Worm (Caenorhabditis elegans): ENCODE data around the gene cyp-35A1.

cyp-35A1 gene

ce11 chrV:7400095-7400494, 38.5 kb upstream of the cyp-35A1 start, which contains the start of gene cnc-9:
TSS of gene cnc-9 (minus strand) at chrV:7400195.
- TF ChIP-seq nhr-28 (tag; optimal IDR thresholded peaks at IDR 0.05), result no peak
- no peak for TF ChIP-seq sup-37 (GFP tag; optimal IDR thresholded peaks at IDR 0.05)
- no peak for TF ChIP-seq nhr-85 (tag)
- no peak for TF ChIP-seq efl-1 (optimal IDR thresholded peaks at IDR 0.05)
- peak in 1 of 2 experiments; percentile 4 for TF ChIP-seq efl-1 (GFP tag; optimal IDR thresholded peaks at IDR 0.05 in 1 of 2)

DNA sequence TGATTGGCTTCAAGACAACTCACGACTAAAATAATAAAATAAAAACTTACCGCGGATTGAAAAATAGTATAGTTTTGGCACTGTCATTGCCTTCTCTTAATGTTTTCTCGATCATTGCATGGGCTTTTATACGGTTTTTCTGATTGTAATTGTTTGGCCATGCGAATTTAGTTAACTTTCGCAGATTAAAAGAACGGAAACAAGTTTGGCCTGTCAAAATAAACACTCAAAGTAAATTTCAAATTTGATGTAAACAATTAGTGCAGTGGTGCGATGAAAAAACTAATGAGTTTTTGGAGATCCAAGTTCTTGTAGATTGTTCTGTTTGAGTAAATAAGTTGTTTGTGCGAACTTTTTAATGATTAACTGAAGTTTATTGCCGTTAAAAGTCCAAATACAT, 37.6 kb upstream of the cyp-35A1 start, which contains the start of gene gst-41:
Gene gst-41 (minus strand): TSS at position 101 of the 400 bp plus-strand sequence.
- TF ChIP-seq grh-1 (GFP tag; IDR thresholded peaks at IDR 0.05), result no peak
- no peak for TF ChIP-seq nhr-12 (tag; optimal IDR thresholded peaks at IDR 0.05)
- no peak for TF ChIP-seq mab-9 (GFP tag; IDR thresholded peaks at IDR 0.05)
- TF ChIP-seq dpl-1 (GFP tag; optimal IDR thresholded peaks at IDR 0.05), result no peak
- TF ChIP-seq ces-1 (GFP tag; optimal IDR thresholded peaks at IDR 0.05), result no peak
- no peak for TF ChIP-seq zag-1 (tag; optimal IDR thresholded peaks at IDR 0.05)
- TF ChIP-seq C04F5.9 (tag; optimal IDR thresholded peaks at IDR 0.05), result no peak
- no peak for TF ChIP-seq F16B12.6 (tag; optimal IDR thresholded peaks at IDR 0.05)
- TF ChIP-seq swsn-7 (tag; optimal IDR thresholded peaks at IDR 0.05), result no peak
- TF ChIP-seq fkh-10 (GFP tag; optimal IDR thresholded peaks at IDR 0.05), result no peak
- no peak for TF ChIP-seq dsc-1 (tag; optimal IDR thresholded peaks at IDR 0.05)
- no peak for TF ChIP-seq unc-62 (GFP tag; optimal IDR thresholded peaks at IDR 0.05)
- no peak for TF ChIP-seq snpc-4 (tag; optimal IDR thresholded peaks at IDR 0.05)
- no peak for TF ChIP-seq irx-1 (tag; optimal IDR thresholded peaks at IDR 0.05)

DNA sequence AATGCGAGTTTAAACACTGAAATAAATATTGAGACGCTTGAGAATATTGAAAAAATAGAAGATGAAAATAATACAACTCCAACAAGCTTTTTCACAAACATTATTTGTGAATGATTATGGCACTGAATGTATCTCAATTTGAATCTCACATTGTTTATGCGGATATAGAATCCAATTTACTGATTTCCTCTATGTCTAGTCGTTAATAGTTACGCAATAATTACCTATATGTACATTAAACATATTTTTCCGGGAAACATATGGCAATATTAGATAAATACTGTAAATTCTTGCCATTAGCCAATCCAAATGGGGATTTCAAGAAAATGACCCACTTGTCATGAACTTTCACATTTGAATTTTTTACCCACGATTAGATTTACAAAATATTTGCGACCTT, 33.8 kb upstream of the cyp-35A1 start, which contains the start of gene srx-9:
Gene srx-9 (minus strand): TSS at position 101 of the 400 bp plus-strand sequence.
- TF ChIP-seq mab-9 (GFP tag; IDR thresholded peaks at IDR 0.05) (no peak), pqm-1 (tag; optimal IDR thresholded peaks at IDR 0.05) (no peak), ceh-82 (tag; optimal IDR thresholded peaks at IDR 0.05) (no peak), unc-130 (tag; optimal IDR thresholded peaks at IDR 0.05) (no peak), lin-39 (tag; optimal IDR thresholded peaks at IDR 0.05) (no peak), nhr-28 (tag; optimal IDR thresholded peaks at IDR 0.05) (no peak), efl-1 (optimal IDR thresholded peaks at IDR 0.05) (no peak), efl-1 (GFP tag; optimal IDR thresholded peaks at IDR 0.05 in 1 of 2) (no peak), fkh-8 (tag; optimal IDR thresholded peaks at IDR 0.05) (no peak), ets-5 (GFP tag; IDR thresholded peaks at IDR 0.05) (no peak), ceh-8 (GFP tag; optimal IDR thresholded peaks at IDR 0.05) (no peak), elt-3 (tag; optimal IDR thresholded peaks at IDR 0.05) (no peak), lin-13 (GFP tag; optimal IDR thresholded peaks at IDR 0.05) (no peak)

ce11 chrV:7391933-7392332, 30.4 kb upstream of the cyp-35A1 start, which contains the start of gene fbxa-105:
TSS of gene fbxa-105 (minus strand) at chrV:7392029.
- TF ChIP-seq elt-2 (tag; optimal IDR thresholded peaks at IDR 0.05) (peak; percentile 3), efl-1 (optimal IDR thresholded peaks at IDR 0.05) (no peak), efl-1 (GFP tag; optimal IDR thresholded peaks at IDR 0.05 in 1 of 2) (peak in 1 of 2 experiments; percentile 19), unc-86 (tag; optimal IDR thresholded peaks at IDR 0.05) (no peak)

- no peak for TF ChIP-seq sup-37 (GFP tag; optimal IDR thresholded peaks at IDR 0.05)
- no peak for TF ChIP-seq mab-9 (GFP tag; IDR thresholded peaks at IDR 0.05)
- no peak for TF ChIP-seq fkh-10 (GFP tag; optimal IDR thresholded peaks at IDR 0.05)
- TF ChIP-seq unc-86 (tag; optimal IDR thresholded peaks at IDR 0.05), result no peak
- TF ChIP-seq tlp-1 (tag; optimal IDR thresholded peaks at IDR 0.05), result no peak
- no peak for TF ChIP-seq mdl-1 (tag; optimal IDR thresholded peaks at IDR 0.05)
Measured at ce11 chrV:7389771-7390170, 28.2 kb upstream of the cyp-35A1 start, which contains the start of gene C02H6.1. TSS of gene C02H6.1 (minus strand) at chrV:7389871.

ce11 chrV:7387755-7388154, 26.2 kb upstream of the cyp-35A1 start, which contains the start of gene C02H6.3:
TSS of gene C02H6.3 (minus strand) at chrV:7387855.
- no peak for TF ChIP-seq unc-62 (GFP tag; optimal IDR thresholded peaks at IDR 0.05)
- no peak for TF ChIP-seq unc-98 (GFP tag; IDR thresholded peaks at IDR 0.05)
- TF ChIP-seq lin-35 (GFP tag; optimal IDR thresholded peaks at IDR 0.05), result no peak
- TF ChIP-seq fos-1 (tag; optimal IDR thresholded peaks at IDR 0.05), result no peak
- TF ChIP-seq unc-30 (tag; optimal IDR thresholded peaks at IDR 0.05), result no peak
- no peak for TF ChIP-seq ceh-63 (GFP tag; optimal IDR thresholded peaks at IDR 0.05)
- TF ChIP-seq ces-1 (GFP tag; optimal IDR thresholded peaks at IDR 0.05), result no peak
- no peak for TF ChIP-seq xbp-1 (tag; optimal IDR thresholded peaks at IDR 0.05)
- no peak for TF ChIP-seq ceh-90 (tag; optimal IDR thresholded peaks at IDR 0.05)
- TF ChIP-seq Y116A8C.19 (tag; optimal IDR thresholded peaks at IDR 0.05; ENCODE audit: borderline replicate concordance), result no peak
- no peak for TF ChIP-seq mdl-1 (tag; optimal IDR thresholded peaks at IDR 0.05)
- no peak for TF ChIP-seq ztf-4 (tag; optimal IDR thresholded peaks at IDR 0.05)
- TF ChIP-seq ets-5 (GFP tag; IDR thresholded peaks at IDR 0.05), result no peak
- no peak for TF ChIP-seq ceh-82 (tag; optimal IDR thresholded peaks at IDR 0.05)
- TF ChIP-seq fkh-8 (tag; optimal IDR thresholded peaks at IDR 0.05), result no peak
- TF ChIP-seq sox-4 (tag; optimal IDR thresholded peaks at IDR 0.05), result no peak
- no peak for TF ChIP-seq sptf-1 (tag; optimal IDR thresholded peaks at IDR 0.05)
- no peak for TF ChIP-seq nhr-77 (tag; optimal IDR thresholded peaks at IDR 0.05)

Data from whole organism, L1 larva.